ENCODE assay signal across 1 fruit fly cellular context in the genomic region with DNA sequence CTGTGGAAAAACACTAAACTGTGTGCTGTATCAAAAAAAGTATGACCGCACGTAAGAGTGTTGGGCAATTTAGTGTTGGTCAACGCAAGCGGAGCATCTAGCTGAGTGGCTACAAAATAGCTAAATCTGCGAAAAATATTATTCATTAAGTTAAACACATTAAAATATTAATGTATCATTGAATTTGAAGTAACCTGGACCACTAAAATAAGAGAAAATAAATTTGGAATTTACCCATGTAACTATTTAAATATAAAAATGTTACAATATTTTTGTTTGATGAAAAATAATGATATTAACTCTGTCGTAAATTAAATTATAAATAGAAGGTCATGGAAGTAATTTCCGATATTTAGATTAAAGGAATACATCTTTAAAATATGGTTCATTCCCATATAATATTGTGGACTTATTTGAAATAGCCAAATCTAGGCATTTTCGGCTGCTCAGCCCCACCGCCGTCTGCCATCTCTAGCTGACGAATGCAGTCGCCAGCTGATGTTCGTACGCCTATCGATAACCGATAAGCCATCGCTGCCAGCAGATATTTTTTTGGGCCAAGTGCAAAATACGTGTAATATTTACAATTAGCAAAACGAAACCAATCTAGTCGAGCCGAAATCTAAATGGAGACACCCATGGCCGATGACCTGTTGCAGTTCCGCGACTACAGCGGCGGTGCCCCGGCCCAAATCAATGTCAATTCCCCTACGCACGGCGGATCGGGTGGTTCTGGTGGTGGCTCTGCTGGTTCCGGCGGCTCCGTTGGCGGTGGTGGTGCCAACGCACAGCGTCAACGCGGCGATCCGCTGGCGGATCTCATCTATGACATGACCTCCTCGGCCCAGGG.
TF ChIP-seq lines count a peak whose summit lies in the region.

A gene (minus strand): TSS at position 46 of the 850 bp plus-strand sequence.
A gene (plus strand): TSS at position 377 of the 850 bp plus-strand sequence.

TF ChIP-seq in whole organism, embryonic, 481 proteins besides CTCF, POLR2A, EP300 and RAD21 (continued from another document):
- TF ChIP-seq kni (GFP tag; optimal IDR thresholded peaks at IDR 0.05; lab: Kevin White, UChicago) (no peak), cato (GFP tag; optimal IDR thresholded peaks at IDR 0.05; lab: Kevin White, UChicago; ENCODE audit: borderline replicate concordance) (peak; percentile 26), Fer3 (tag; optimal IDR thresholded peaks at IDR 0.05; lab: Kevin White, UChicago) (no peak), wdn (GFP tag; IDR thresholded peaks at IDR 0.05; lab: Robert Waterston, UW) (no peak), BtbVII (GFP tag; optimal IDR thresholded peaks at IDR 0.05; lab: Kevin White, UChicago) (peak; percentile 2), dan (GFP tag; IDR thresholded peaks at IDR 0.05; lab: Robert Waterston, UW) (no peak), bab2 (GFP tag; optimal IDR thresholded peaks at IDR 0.05; lab: Kevin White, UChicago) (peak; percentile 39), Doc2 (GFP tag; IDR thresholded peaks at IDR 0.05; lab: Robert Waterston, UW) (no peak), chn (GFP tag; optimal IDR thresholded peaks at IDR 0.05; lab: Kevin White, UChicago) (peak; percentile 15), ci (GFP tag; IDR thresholded peaks at IDR 0.05; lab: Robert Waterston, UW) (peak; percentile 33; the same call in 2 of the 3 replicates), Ada2b (GFP tag; IDR thresholded peaks at IDR 0.05; lab: Robert Waterston, UW) (no peak)
